Fruit fly (Drosophila melanogaster) Kc167 (cell line): ENCODE measurements around the gene Sec10.

Source experiments
- Myc ChIP-seq: fragments of >200 bp; optimal IDR thresholded peaks from 2 replicates; lab custom pipeline; 2017; ENCODE audit warnings: missing external identifiers
- psq ChIP-seq: fragments of >200 bp; optimal IDR thresholded peaks from 2 replicates; lab custom pipeline; 2017; ENCODE audit warnings: missing external identifiers
- ttk ChIP-seq: sonication (Bioruptor generic); optimal IDR thresholded peaks from 2 replicates; lab custom pipeline; 2017; ENCODE audit warnings: missing external identifiers

- TF ChIP-seq ttk (lab: Kevin White, UChicago) (no peak), psq (lab: Kevin White, UChicago) (no peak), Myc (no peak)
Measured at dm6 chr3R:24100717-24101116, 33.9 kb upstream of the Sec10 start.
